Worm (Caenorhabditis elegans) whole organism, young adult: ENCODE results near the gene F27C8.3.

Experiments
- F49E8.2 ChIP-seq: sonication (generic microtip); optimal IDR thresholded peaks from 3 replicates; lab custom pipeline; 2017; ENCODE audit warnings: missing genetic modification characterization, mild to moderate bottlenecking, missing compliant biosample characterization, antibody characterized with exemption, moderate library complexity; ENCODE audit not compliant: insufficient read depth
- F57C9.4 ChIP-seq: sonication (generic microtip); optimal IDR thresholded peaks from 2 replicates; lab custom pipeline; 2017; ENCODE audit warnings: mild to moderate bottlenecking, missing genetic modification characterization, missing compliant biosample characterization
- T07F8.4 ChIP-seq: sonication (generic microtip); optimal IDR thresholded peaks from 2 replicates; lab custom pipeline; 2016; ENCODE audit warnings: mild to moderate bottlenecking, missing genetic modification characterization, moderate library complexity, missing compliant biosample characterization
- Y95B8A.8 ChIP-seq: fragments of 200-800 bp; sonication (Bioruptor generic); IDR thresholded peaks from 2 replicates; pipeline ENCODE4 v1.3.6; 2022; ENCODE audit warnings: missing genetic modification reagents, missing genetic modification characterization, missing compliant biosample characterization
- atf-7 ChIP-seq: sonication (generic microtip); optimal IDR thresholded peaks from 2 replicates; lab custom pipeline; 2017; ENCODE audit warnings: mild to moderate bottlenecking, missing genetic modification characterization, missing compliant biosample characterization
- attf-6 ChIP-seq: fragments of 200-800 bp; sonication (Bioruptor generic); IDR thresholded peaks from 2 replicates; pipeline ENCODE4 v1.3.6; 2022; ENCODE audit warnings: missing genetic modification reagents, missing genetic modification characterization, missing compliant biosample characterization
- dpl-1 ChIP-seq: fragments of 150-350 bp; optimal IDR thresholded peaks from 2 replicates; lab custom pipeline; 2014; ENCODE audit warnings: missing biosample characterization, missing genetic modification reagents, missing genetic modification characterization
- egrh-3 ChIP-seq: fragments of 200-800 bp; sonication (Bioruptor generic); IDR thresholded peaks from 2 replicates; pipeline ENCODE4 v1.3.6; 2022; ENCODE audit warnings: missing genetic modification reagents, missing genetic modification characterization, missing compliant biosample characterization
- lsl-1 ChIP-seq: fragments of 200-800 bp; sonication (Bioruptor generic); optimal IDR thresholded peaks from 2 replicates; lab custom pipeline; 2018; ENCODE audit warnings: mild to moderate bottlenecking, missing genetic modification characterization, moderate library complexity, missing compliant biosample characterization
- madf-6 ChIP-seq: fragments of 200-800 bp; sonication (Bioruptor generic); IDR thresholded peaks from 2 replicates; pipeline ENCODE4 v1.3.6; 2022; ENCODE audit warnings: missing genetic modification reagents, missing genetic modification characterization, missing compliant biosample characterization
- nfya-1 ChIP-seq: sonication (generic microtip); optimal IDR thresholded peaks from 2 replicates; lab custom pipeline; 2017; ENCODE audit warnings: antibody characterized with exemption, missing compliant biosample characterization, missing genetic modification characterization, borderline replicate concordance; ENCODE audit not compliant: insufficient read depth
- pha-4 ChIP-seq: fragments of 150-350 bp; sonication (generic microtip); optimal IDR thresholded peaks from 2 replicates; lab custom pipeline; 2014; ENCODE audit warnings: missing biosample characterization, missing genetic modification reagents, missing genetic modification characterization

DNA sequence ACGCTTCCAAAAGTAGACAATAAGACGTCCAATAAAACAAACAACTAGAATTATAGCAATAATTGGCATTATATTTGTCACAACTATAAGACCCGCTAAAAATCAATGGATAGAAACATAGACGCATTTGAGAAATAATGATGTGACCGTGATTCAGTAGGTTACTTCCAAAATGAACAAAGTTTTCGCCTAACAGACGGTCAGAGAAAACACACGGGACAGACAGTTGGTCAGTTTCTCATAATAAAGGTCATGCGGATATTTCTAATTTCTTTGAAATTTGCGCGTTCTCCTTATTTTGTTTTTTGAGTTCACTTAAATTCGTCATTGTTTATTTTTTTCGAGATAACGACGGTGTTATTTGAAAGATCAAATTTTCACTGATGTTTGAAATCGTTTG lies 35.9 kb upstream of the F27C8.3 start:
- TF ChIP-seq pha-4 (tag; lab: Kevin White, UChicago) (no peak), attf-6 (no peak), atf-7 (tag; lab: Kevin White, UChicago) (no peak), egrh-3 (GFP tag; lab: Robert Waterston, UW) (no peak), madf-6 (no peak), Y95B8A.8 (GFP tag; lab: Robert Waterston, UW) (no peak), dpl-1 (GFP tag; lab: Kevin White, UChicago) (no peak), F57C9.4 (tag; lab: Kevin White, UChicago) (no peak), T07F8.4 (tag; lab: Kevin White, UChicago) (no peak), nfya-1 (tag; lab: Kevin White, UChicago) (no peak), F49E8.2 (no peak), lsl-1 (no peak)
